Worm (Caenorhabditis elegans): ENCODE measurements around the gene ifa-4.

The ifa-4 gene

ce11 chrX:4893623-4894105 lies 22.1 kb downstream of the ifa-4 start, which contains the start of gene T07F12.1:
T07F12.1 (plus strand) TSS chrX:4894055.
- TF ChIP-seq hmg-4 (GFP tag; optimal IDR thresholded peaks at IDR 0.05) (no peak), ceh-13 (GFP tag; optimal IDR thresholded peaks at IDR 0.05) (no peak), B0310.2 (tag; optimal IDR thresholded peaks at IDR 0.05) (no peak), tbx-37 (GFP tag; conservative IDR thresholded peaks at IDR 0.05) (no peak), tbx-11 (GFP tag; IDR thresholded peaks at IDR 0.05) (no peak), ama-1 (optimal IDR thresholded peaks at IDR 0.05) (no peak), ets-7 (tag; optimal IDR thresholded peaks at IDR 0.05) (no peak), sea-1 (GFP tag; conservative IDR thresholded peaks at IDR 0.05) (no peak), hnd-1 (tag; optimal IDR thresholded peaks at IDR 0.05) (no peak), hmbx-1 (tag; optimal IDR thresholded peaks at IDR 0.05) (no peak), scrt-1 (GFP tag; IDR thresholded peaks at IDR 0.05) (no peak)

- TF ChIP-seq hmbx-1 (tag; optimal IDR thresholded peaks at IDR 0.05): no peak
- TF ChIP-seq F13C5.2 (tag; optimal IDR thresholded peaks at IDR 0.05): peak; percentile 34
- TF ChIP-seq hmg-4 (GFP tag; optimal IDR thresholded peaks at IDR 0.05): peak; percentile 38
Observed at ce11 chrX:4890159-4890558, 25.6 kb downstream of the ifa-4 start, which contains the start of gene T07F12.2. T07F12.2 (plus strand) TSS chrX:4890245.

- TF ChIP-seq tbx-11 (GFP tag; IDR thresholded peaks at IDR 0.05) (no peak), tra-4 (tag; optimal IDR thresholded peaks at IDR 0.05) (no peak), tbx-37 (GFP tag; conservative IDR thresholded peaks at IDR 0.05) (no peak), hnd-1 (tag; optimal IDR thresholded peaks at IDR 0.05) (no peak), hmg-4 (GFP tag; optimal IDR thresholded peaks at IDR 0.05) (no peak), ama-1 (optimal IDR thresholded peaks at IDR 0.05) (no peak), pes-1 (GFP tag; IDR thresholded peaks at IDR 0.05) (no peak), flt-1 (GFP tag; IDR thresholded peaks at IDR 0.05) (no peak), B0310.2 (tag; optimal IDR thresholded peaks at IDR 0.05) (no peak), ceh-13 (GFP tag; optimal IDR thresholded peaks at IDR 0.05) (no peak), F13C5.2 (tag; optimal IDR thresholded peaks at IDR 0.05) (no peak), ceh-36 (tag; optimal IDR thresholded peaks at IDR 0.05) (no peak), ets-7 (tag; optimal IDR thresholded peaks at IDR 0.05) (no peak), aly-1 (tag; optimal IDR thresholded peaks at IDR 0.05) (no peak), scrt-1 (GFP tag; IDR thresholded peaks at IDR 0.05) (no peak), hmbx-1 (tag; optimal IDR thresholded peaks at IDR 0.05) (no peak), sea-1 (GFP tag; conservative IDR thresholded peaks at IDR 0.05) (no peak)
Observed at ce11 chrX:4885651-4886050, 30.1 kb downstream of the ifa-4 start, which contains the start of gene arrd-23. arrd-23 (plus strand) TSS chrX:4885951.

ce11 chrX:4881310-4881709 lies 34.5 kb downstream of the ifa-4 start:
- TF ChIP-seq sea-1 (GFP tag; conservative IDR thresholded peaks at IDR 0.05) (no peak), hmg-4 (GFP tag; optimal IDR thresholded peaks at IDR 0.05) (peak; percentile 54)

ce11 chrX:4879998-4880397 lies 35.8 kb downstream of the ifa-4 start:
- TF ChIP-seq F13C5.2 (tag; optimal IDR thresholded peaks at IDR 0.05): no peak
- TF ChIP-seq tbx-11 (GFP tag; IDR thresholded peaks at IDR 0.05): no peak
- TF ChIP-seq B0310.2 (tag; optimal IDR thresholded peaks at IDR 0.05): no peak

- TF ChIP-seq F13C5.2 (tag; optimal IDR thresholded peaks at IDR 0.05) (no peak), flt-1 (GFP tag; IDR thresholded peaks at IDR 0.05) (no peak), hmbx-1 (tag; optimal IDR thresholded peaks at IDR 0.05) (no peak), aly-1 (tag; optimal IDR thresholded peaks at IDR 0.05) (no peak)
Observed at ce11 chrX:4876904-4877303, 38.9 kb downstream of the ifa-4 start, which contains the start of gene tsp-14. tsp-14 (minus strand) TSS chrX:4876965.

ce11 chrX:4875296-4875695 lies 40.5 kb downstream of the ifa-4 start:
- no peak for TF ChIP-seq ama-1 (optimal IDR thresholded peaks at IDR 0.05)
- TF ChIP-seq F13C5.2 (tag; optimal IDR thresholded peaks at IDR 0.05): no peak
- TF ChIP-seq ceh-13 (GFP tag; optimal IDR thresholded peaks at IDR 0.05): no peak
- TF ChIP-seq aly-1 (tag; optimal IDR thresholded peaks at IDR 0.05): no peak
- TF ChIP-seq scrt-1 (GFP tag; IDR thresholded peaks at IDR 0.05): no peak
- TF ChIP-seq tra-4 (tag; optimal IDR thresholded peaks at IDR 0.05): no peak
- TF ChIP-seq ets-7 (tag; optimal IDR thresholded peaks at IDR 0.05): no peak
- no peak for TF ChIP-seq hmbx-1 (tag; optimal IDR thresholded peaks at IDR 0.05)
- no peak for TF ChIP-seq tbx-37 (GFP tag; conservative IDR thresholded peaks at IDR 0.05)
- no peak for TF ChIP-seq tbx-11 (GFP tag; IDR thresholded peaks at IDR 0.05)
- no peak for TF ChIP-seq flt-1 (GFP tag; IDR thresholded peaks at IDR 0.05)
- no peak for TF ChIP-seq hmg-4 (GFP tag; optimal IDR thresholded peaks at IDR 0.05)

ce11 chrX:4872758-4873157 lies 43.0 kb downstream of the ifa-4 start:
- no peak for TF ChIP-seq scrt-1 (GFP tag; IDR thresholded peaks at IDR 0.05)

- no peak for TF ChIP-seq scrt-1 (GFP tag; IDR thresholded peaks at IDR 0.05)
- TF ChIP-seq tbx-11 (GFP tag; IDR thresholded peaks at IDR 0.05): no peak
- TF ChIP-seq ets-7 (tag; optimal IDR thresholded peaks at IDR 0.05): no peak
- TF ChIP-seq tra-4 (tag; optimal IDR thresholded peaks at IDR 0.05): no peak
- no peak for TF ChIP-seq B0310.2 (tag; optimal IDR thresholded peaks at IDR 0.05)
- no peak for TF ChIP-seq tbx-37 (GFP tag; conservative IDR thresholded peaks at IDR 0.05)
- TF ChIP-seq flt-1 (GFP tag; IDR thresholded peaks at IDR 0.05): no peak
- no peak for TF ChIP-seq aly-1 (tag; optimal IDR thresholded peaks at IDR 0.05)
Observed at ce11 chrX:4870683-4871082, 45.1 kb downstream of the ifa-4 start.
